Fruit fly (Drosophila melanogaster): ENCODE results near the gene Pcyt2.

The Pcyt2 gene

DNA sequence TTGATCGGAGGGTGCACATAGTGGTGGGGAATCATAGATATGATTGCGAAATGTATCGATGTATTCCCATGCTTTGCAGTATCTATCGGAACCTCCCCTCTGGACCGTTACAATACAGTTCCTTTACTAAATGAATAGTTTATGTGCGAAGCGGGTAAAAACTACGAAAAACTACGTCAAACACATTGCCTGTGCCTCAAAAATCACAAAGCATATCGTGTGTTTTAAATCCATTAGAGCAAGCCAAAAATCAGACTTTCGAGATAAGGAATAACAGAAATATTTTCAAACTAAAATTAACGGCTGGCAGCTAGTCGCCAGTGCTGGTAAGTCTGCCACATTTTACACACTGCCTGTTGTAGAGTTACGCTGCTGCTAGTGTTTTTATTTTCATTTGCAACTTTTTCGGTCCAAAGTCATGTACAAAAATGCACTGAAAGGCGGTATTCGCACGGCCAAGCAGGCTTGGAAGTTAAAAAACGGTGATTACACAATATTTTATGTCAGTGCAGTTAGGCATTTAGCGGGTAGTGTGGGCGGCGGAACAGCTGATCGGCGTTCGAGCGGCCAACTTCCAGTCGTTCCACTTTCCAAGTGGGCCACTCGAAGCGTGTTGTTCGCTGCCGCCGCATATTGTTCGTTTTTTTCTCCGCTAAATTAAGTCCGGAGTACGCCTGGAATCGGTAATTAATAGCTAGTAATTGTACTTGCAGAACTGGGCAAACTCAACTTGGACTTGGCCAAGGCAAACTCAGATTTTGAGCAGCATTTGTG is 35.8 kb upstream of the Pcyt2 start (continued):
- no peak for TF ChIP-seq ttk (GFP tag; IDR thresholded peaks at IDR 0.05)
- TF ChIP-seq CG17385 (GFP tag; optimal IDR thresholded peaks at IDR 0.05) = peak; percentile 48
- TF ChIP-seq lab (GFP tag; optimal IDR thresholded peaks at IDR 0.05) = peak; percentile 61
- TF ChIP-seq Myb (GFP tag; optimal IDR thresholded peaks at IDR 0.05) = peak; percentile 100
- peak; percentile 17 for TF ChIP-seq CG10979 (tag; optimal IDR thresholded peaks at IDR 0.05)
- no peak for TF ChIP-seq CG12299 (tag; optimal IDR thresholded peaks at IDR 0.05)
- TF ChIP-seq ro (GFP tag; IDR thresholded peaks at IDR 0.05) = no peak
- TF ChIP-seq CG9932 (GFP tag; IDR thresholded peaks at IDR 0.05) = peak; percentile 77
- no peak for TF ChIP-seq CG7372 (GFP tag; IDR thresholded peaks at IDR 0.05)
- 0 out of 3 replicates have a peak, but pooled peaks have one; percentile 48 for TF ChIP-seq so (GFP tag; IDR thresholded peaks at IDR 0.05)
- TF ChIP-seq CG10209 (GFP tag; optimal IDR thresholded peaks at IDR 0.05) = peak; percentile 39
- peak; percentile 96 for TF ChIP-seq Med (GFP tag)
- TF ChIP-seq CG13287 (GFP tag; IDR thresholded peaks at IDR 0.05; ENCODE audit: partially characterized antibody) = peak; percentile 75
- no peak for TF ChIP-seq Hr78 (GFP tag; optimal IDR thresholded peaks at IDR 0.05)
- TF ChIP-seq CG2116 (GFP tag; optimal IDR thresholded peaks at IDR 0.05) = peak; percentile 91
- peak; percentile 69 for TF ChIP-seq CG13624 (GFP tag; optimal IDR thresholded peaks at IDR 0.05)
- TF ChIP-seq Gug (GFP tag; IDR thresholded peaks at IDR 0.05) = peak; percentile 74
- peak; percentile 80 for TF ChIP-seq jumu (GFP tag; optimal IDR thresholded peaks at IDR 0.05)
- TF ChIP-seq CG9437 (GFP tag; optimal IDR thresholded peaks at IDR 0.05) = peak; percentile 34
- TF ChIP-seq CG16863 (GFP tag; optimal IDR thresholded peaks at IDR 0.05) = peak; percentile 68
- TF ChIP-seq abd-A (tag; optimal IDR thresholded peaks at IDR 0.05) = no peak
- no peak for TF ChIP-seq sug (tag; optimal IDR thresholded peaks at IDR 0.05)
- peak; percentile 32 for TF ChIP-seq Bteb2 (GFP tag; optimal IDR thresholded peaks at IDR 0.05)
- TF ChIP-seq CG16813 (GFP tag; IDR thresholded peaks at IDR 0.05; ENCODE audit: partially characterized antibody) = peak; percentile 84
- TF ChIP-seq Dll (GFP tag; IDR thresholded peaks at IDR 0.05; ENCODE audit: partially characterized antibody) = peak; percentile 81
- TF ChIP-seq Asciz (GFP tag; optimal IDR thresholded peaks at IDR 0.05) = no peak
- peak; percentile 42 for TF ChIP-seq corto (GFP tag; optimal IDR thresholded peaks at IDR 0.05)
- TF ChIP-seq twi (tag; optimal IDR thresholded peaks at IDR 0.05) = no peak
- TF ChIP-seq ATbp (GFP tag; optimal IDR thresholded peaks at IDR 0.05) = no peak
- TF ChIP-seq gro (GFP tag; optimal IDR thresholded peaks at IDR 0.05) = no peak
- no peak for TF ChIP-seq psq (GFP tag; optimal IDR thresholded peaks at IDR 0.05)
- no peak for TF ChIP-seq C15 (GFP tag; IDR thresholded peaks at IDR 0.05)
- peak; percentile 64 for TF ChIP-seq Chrac-16 (GFP tag; optimal IDR thresholded peaks at IDR 0.05)
- no peak for TF ChIP-seq unpg (GFP tag; optimal IDR thresholded peaks at IDR 0.05)
- peak; percentile 75 for TF ChIP-seq Dip3 (GFP tag; optimal IDR thresholded peaks at IDR 0.05)
- peak; percentile 38 for TF ChIP-seq CG17829 (tag; optimal IDR thresholded peaks at IDR 0.05)
- no peak for TF ChIP-seq CG6654 (GFP tag; optimal IDR thresholded peaks at IDR 0.05)
- peak; percentile 67; the same call in 2 of the 3 replicates for TF ChIP-seq zfh1 (GFP tag; IDR thresholded peaks at IDR 0.05)
- no peak for TF ChIP-seq prd (optimal IDR thresholded peaks at IDR 0.05)
- TF ChIP-seq prd (GFP tag; IDR thresholded peaks at IDR 0.05) = peak; percentile 64; the same call in 2 of the 3 replicates
- TF ChIP-seq Pdp1 (GFP tag; optimal IDR thresholded peaks at IDR 0.05) = peak; percentile 69 to 88
- TF ChIP-seq tio (GFP tag; optimal IDR thresholded peaks at IDR 0.05) = no peak
- no peak for TF ChIP-seq CG8359 (GFP tag; optimal IDR thresholded peaks at IDR 0.05; ENCODE audit: borderline replicate concordance)
- TF ChIP-seq eyg (GFP tag; optimal IDR thresholded peaks at IDR 0.05) = no peak
- TF ChIP-seq hth (optimal IDR thresholded peaks at IDR 0.05) = no peak
- TF ChIP-seq Dip2 (GFP tag; IDR thresholded peaks at IDR 0.05) = no peak
- TF ChIP-seq dmrt11E (tag; optimal IDR thresholded peaks at IDR 0.05) = peak; percentile 47
- peak; percentile 51 for TF ChIP-seq nmo (GFP tag; optimal IDR thresholded peaks at IDR 0.05)
- TF ChIP-seq Ets65A (GFP tag) = peak; percentile 97

All from whole organism, embryonic.